Worm (Caenorhabditis elegans): ENCODE data around the gene C09G9.5.

DNA sequence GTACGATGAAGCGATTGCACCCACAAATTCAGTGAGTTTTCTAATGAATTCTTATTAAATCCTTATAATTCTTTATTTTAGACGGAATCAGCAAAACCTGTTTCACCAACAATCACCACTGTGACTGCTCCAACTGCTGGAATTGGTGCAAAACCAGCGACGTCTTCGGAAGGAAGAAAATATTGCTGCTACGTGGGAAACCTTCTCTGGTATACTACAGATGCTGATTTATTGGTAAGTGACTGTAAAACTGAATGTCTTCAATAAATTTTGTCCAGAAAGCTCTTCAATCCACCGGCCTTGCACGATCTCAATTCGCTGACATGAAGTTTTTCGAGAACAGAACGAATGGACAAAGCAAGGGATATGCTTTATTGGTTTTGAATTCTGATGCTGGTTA, 40.2 kb downstream of the C09G9.5 start:
- TF ChIP-seq mep-1 (tag; optimal IDR thresholded peaks at IDR 0.05) (no peak), bed-3 (GFP tag; optimal IDR thresholded peaks at IDR 0.05) (no peak), lin-13 (tag; optimal IDR thresholded peaks at IDR 0.05) (no peak)
